Fruit fly (Drosophila melanogaster) whole organism, prepupa: ENCODE measurements around the gene Fbw5.

ENCODE experiments used
- CG10631 ChIP-seq: fragments of 200-800 bp; sonication (Bioruptor generic); optimal IDR thresholded peaks from 2 replicates; lab custom pipeline; 2016; ENCODE audit warnings: missing biosample characterization, missing genetic modification characterization
- CG11294 ChIP-seq: fragments of 200-800 bp; sonication (Bioruptor generic); IDR thresholded peaks from 2 replicates; pipeline ENCODE4 v1.3.6; 2022; ENCODE audit warnings: missing biosample characterization, missing genetic modification characterization
- CG11762 ChIP-seq: fragments of 200-800 bp; sonication (Bioruptor generic); optimal IDR thresholded peaks from 3 replicates; lab custom pipeline; 2016; ENCODE audit warnings: missing biosample characterization, missing genetic modification characterization; ENCODE audit not compliant: insufficient read depth
- CG15336 ChIP-seq: fragments of 200-800 bp; sonication (Bioruptor generic); IDR thresholded peaks from 2 replicates; pipeline ENCODE4 v1.3.6; 2022; ENCODE audit warnings: missing biosample characterization, missing genetic modification characterization
- CG1621 ChIP-seq: fragments of 200-800 bp; sonication (Bioruptor generic); optimal IDR thresholded peaks from 3 replicates; lab custom pipeline; 2018; ENCODE audit warnings: missing biosample characterization, mild to moderate bottlenecking, missing genetic modification characterization
- CG3032 ChIP-seq: fragments of 200-800 bp; optimal IDR thresholded peaks from 2 replicates; lab custom pipeline; 2019; ENCODE audit warnings: missing biosample characterization, mild to moderate bottlenecking, missing genetic modification characterization, moderate library complexity
- CG31627 ChIP-seq: fragments of 200-800 bp; sonication (Bioruptor generic); optimal IDR thresholded peaks from 3 replicates; lab custom pipeline; 2016; ENCODE audit warnings: missing biosample characterization, missing genetic modification characterization
- CG32006 ChIP-seq: fragments of 200-800 bp; sonication (Bioruptor generic); optimal IDR thresholded peaks from 3 replicates; lab custom pipeline; 2017; ENCODE audit warnings: missing biosample characterization, mild to moderate bottlenecking, missing genetic modification characterization
- CG34406 ChIP-seq: fragments of 200-800 bp; sonication (Bioruptor generic); optimal IDR thresholded peaks from 3 replicates; lab custom pipeline; 2016; ENCODE audit warnings: missing biosample characterization, missing genetic modification characterization
- CG3919 ChIP-seq: fragments of 200-800 bp; sonication (Bioruptor generic); optimal IDR thresholded peaks from 3 replicates; lab custom pipeline; 2016; ENCODE audit warnings: missing biosample characterization, missing genetic modification characterization
- CG6792 ChIP-seq: fragments of 200-800 bp; sonication (Bioruptor generic); optimal IDR thresholded peaks from 3 replicates; lab custom pipeline; 2016; ENCODE audit warnings: missing biosample characterization, missing genetic modification characterization
- CG6808 ChIP-seq: fragments of 200-800 bp; sonication (Bioruptor generic); optimal IDR thresholded peaks from 3 replicates; lab custom pipeline; 2017; ENCODE audit warnings: missing biosample characterization, missing genetic modification characterization, mild to moderate bottlenecking, moderate library complexity, missing genetic modification reagents
- CG8119 ChIP-seq: fragments of 200-800 bp; sonication (Bioruptor generic); IDR thresholded peaks from 3 replicates; pipeline ENCODE4 v1.3.6; 2022; ENCODE audit warnings: missing biosample characterization, missing genetic modification characterization
- CG8319 ChIP-seq: fragments of 200-800 bp; sonication (Bioruptor generic); optimal IDR thresholded peaks from 3 replicates; lab custom pipeline; 2016; ENCODE audit warnings: missing biosample characterization, missing genetic modification characterization
- CG9139 ChIP-seq: fragments of 200-800 bp; sonication (Bioruptor generic); optimal IDR thresholded peaks from 3 replicates; lab custom pipeline; 2017; ENCODE audit warnings: missing biosample characterization, mild to moderate bottlenecking, missing genetic modification characterization
- Eip93F ChIP-seq: fragments of 200-800 bp; sonication (Bioruptor generic); optimal IDR thresholded peaks from 2 replicates; lab custom pipeline; 2016; ENCODE audit warnings: missing biosample characterization, mild to moderate bottlenecking, missing genetic modification characterization
- Ets21C ChIP-seq: fragments of 200-800 bp; sonication (Bioruptor generic); optimal IDR thresholded peaks from 3 replicates; lab custom pipeline; 2016; ENCODE audit warnings: missing biosample characterization, missing genetic modification characterization
- Ets96B ChIP-seq: fragments of 200-800 bp; optimal IDR thresholded peaks from 2 replicates; lab custom pipeline; 2019; ENCODE audit warnings: missing biosample characterization, mild to moderate bottlenecking, missing genetic modification characterization, moderate library complexity
- Hr38 ChIP-seq: sonication (Bioruptor generic); optimal IDR thresholded peaks from 2 replicates; lab custom pipeline; 2016; ENCODE audit warnings: missing biosample characterization, missing genetic modification characterization
- Hr4 ChIP-seq: fragments of 200-800 bp; sonication (Bioruptor generic); optimal IDR thresholded peaks from 3 replicates; lab custom pipeline; 2016; ENCODE audit warnings: missing biosample characterization, missing genetic modification characterization
- Sox102F ChIP-seq: fragments of 200-800 bp; sonication (Bioruptor generic); optimal IDR thresholded peaks from 2 replicates; lab custom pipeline; 2016; ENCODE audit warnings: missing biosample characterization, mild to moderate bottlenecking, missing genetic modification characterization
- achi ChIP-seq: fragments of 200-800 bp; sonication (Bioruptor generic); optimal IDR thresholded peaks from 3 replicates; lab custom pipeline; 2016; ENCODE audit warnings: missing biosample characterization, missing genetic modification characterization
- cyc ChIP-seq: fragments of 200-800 bp; sonication (Bioruptor generic); optimal IDR thresholded peaks from 3 replicates; lab custom pipeline; 2016; ENCODE audit warnings: missing biosample characterization, missing genetic modification characterization
- eg ChIP-seq: fragments of 200-800 bp; sonication (Bioruptor generic); IDR thresholded peaks from 3 replicates; pipeline ENCODE4 v1.3.6; 2022; ENCODE audit warnings: missing biosample characterization, missing genetic modification characterization
- esn ChIP-seq: fragments of 200-800 bp; sonication (Bioruptor generic); optimal IDR thresholded peaks from 2 replicates; lab custom pipeline; 2016; ENCODE audit warnings: missing biosample characterization, mild to moderate bottlenecking, missing genetic modification characterization, moderate library complexity
- fd85E ChIP-seq: fragments of 200-800 bp; sonication (Bioruptor generic); optimal IDR thresholded peaks from 3 replicates; lab custom pipeline; 2016; ENCODE audit warnings: missing biosample characterization, missing genetic modification characterization
- ss ChIP-seq, 2 experiments: fragments of 200-800 bp; sonication (Bioruptor generic); optimal IDR thresholded peaks; 2 replicates in 1 of 2; 3 replicates in 1 of 2; lab custom pipeline; 2017 to 2018; ENCODE audit warnings: mild to moderate bottlenecking in 2 of 2, missing biosample characterization in 2 of 2, missing genetic modification characterization in 2 of 2, moderate library complexity in 1 of 2
- vri ChIP-seq: fragments of 200-800 bp; sonication (Bioruptor generic); optimal IDR thresholded peaks from 3 replicates; lab custom pipeline; 2016; ENCODE audit warnings: missing biosample characterization, mild to moderate bottlenecking, missing genetic modification characterization

Fbw5 gene

DNA sequence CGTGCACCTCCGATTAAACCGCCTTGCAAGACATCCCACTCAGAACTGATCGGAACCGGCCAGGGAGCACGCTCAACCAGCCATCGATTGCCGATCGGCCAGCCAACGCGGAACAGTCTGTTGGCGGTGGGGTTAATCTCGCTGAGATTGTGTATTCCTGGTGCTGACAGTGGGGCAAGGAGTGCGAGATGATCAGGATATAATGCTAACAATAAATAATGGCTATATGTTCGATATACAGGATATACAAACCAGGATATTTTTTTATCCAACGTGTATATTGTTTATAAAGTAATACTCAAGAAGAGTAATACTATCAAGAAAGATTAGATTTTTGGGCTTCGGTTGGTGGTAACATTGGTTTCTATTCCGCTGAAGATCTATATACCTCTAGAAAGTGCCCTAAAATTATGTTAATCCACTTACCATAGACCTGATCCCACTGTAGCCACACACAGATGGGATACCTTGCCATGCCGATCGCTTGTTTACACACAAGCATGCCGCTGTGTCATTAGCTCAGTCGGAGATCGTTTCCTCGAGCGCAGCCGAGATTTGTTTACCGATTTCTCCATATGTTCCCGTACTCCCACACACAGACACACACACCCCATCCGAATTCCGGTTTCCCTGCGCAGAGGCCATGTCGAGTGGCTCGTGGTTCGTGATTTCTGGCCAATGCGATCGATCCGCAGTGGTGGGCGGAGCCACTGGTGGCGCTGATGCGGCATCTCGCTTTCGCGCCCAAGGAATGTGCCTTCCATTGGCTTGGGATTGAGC is 46.2 kb downstream of the Fbw5 start, which contains the start of gene H2.0 (continued):
- TF ChIP-seq CG1621 (peak; percentile 25), CG3032 (tag; lab: Kevin White, UChicago) (no peak), CG6808 (GFP tag; lab: Kevin White, UChicago) (peak; percentile 59), CG11294 (GFP tag; lab: Robert Waterston, UW) (no peak), Ets21C (GFP tag; lab: Kevin White, UChicago) (peak; percentile 67), CG11762 (peak; percentile 37), CG8119 (peak; percentile 71), CG32006 (GFP tag; lab: Kevin White, UChicago) (peak; percentile 81), CG8319 (GFP tag; lab: Kevin White, UChicago) (peak; percentile 28), esn (GFP tag; lab: Kevin White, UChicago) (peak; percentile 79), Sox102F (GFP tag; lab: Kevin White, UChicago) (peak; percentile 55), CG3919 (peak; percentile 81), Hr4 (GFP tag; lab: Kevin White, UChicago) (peak; percentile 50), cyc (GFP tag; lab: Kevin White, UChicago) (peak; percentile 64), ss (GFP tag; optimal IDR thresholded peaks at IDR 0.05; lab: Kevin White, UChicago) (peak; percentile 31 to 72), eg (GFP tag; lab: Robert Waterston, UW) (0 out of 3 replicates have a peak, but pooled peaks have one; percentile 8), vri (peak; percentile 51), achi (peak; percentile 73), CG31627 (peak; percentile 59), CG10631 (GFP tag; lab: Kevin White, UChicago) (peak; percentile 71), Eip93F (no peak), Ets96B (peak; percentile 70), CG6792 (GFP tag; lab: Kevin White, UChicago) (peak; percentile 70), Hr38 (GFP tag; lab: Kevin White, UChicago) (no peak), CG9139 (GFP tag; lab: Kevin White, UChicago) (peak; percentile 44), CG34406 (peak; percentile 58), CG15336 (GFP tag; lab: Robert Waterston, UW) (peak; percentile 68), fd85E (GFP tag; lab: Kevin White, UChicago) (no peak)
